Worm (Caenorhabditis elegans): ENCODE data around the gene str-135.

Gene str-135

DNA sequence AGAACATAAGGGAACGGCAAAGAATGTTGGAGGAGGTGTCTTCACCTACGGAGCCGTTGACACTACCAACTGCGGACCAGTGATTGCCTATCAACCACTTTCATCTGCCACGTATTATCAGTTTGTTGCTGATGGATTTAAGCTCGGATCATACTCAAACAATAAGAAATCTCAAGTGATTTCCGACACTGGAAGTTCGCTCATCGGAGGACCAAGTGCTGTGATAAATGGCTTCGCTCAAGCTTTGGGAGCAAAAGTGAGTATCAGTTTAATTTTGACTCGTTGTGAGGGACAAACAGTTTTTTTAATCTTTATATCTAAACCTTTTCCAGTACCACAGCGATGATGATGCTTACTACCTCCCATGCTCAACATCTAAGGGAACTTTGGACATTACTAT lies 9.3 kb downstream of the str-135 start:
- TF ChIP-seq unc-62 (GFP tag; optimal IDR thresholded peaks at IDR 0.05 in 1 of 2) (peak in 1 of 2 experiments; percentile 94), unc-62 (tag; optimal IDR thresholded peaks at IDR 0.05) (no peak), zip-2 (tag; optimal IDR thresholded peaks at IDR 0.05) (no peak)

DNA sequence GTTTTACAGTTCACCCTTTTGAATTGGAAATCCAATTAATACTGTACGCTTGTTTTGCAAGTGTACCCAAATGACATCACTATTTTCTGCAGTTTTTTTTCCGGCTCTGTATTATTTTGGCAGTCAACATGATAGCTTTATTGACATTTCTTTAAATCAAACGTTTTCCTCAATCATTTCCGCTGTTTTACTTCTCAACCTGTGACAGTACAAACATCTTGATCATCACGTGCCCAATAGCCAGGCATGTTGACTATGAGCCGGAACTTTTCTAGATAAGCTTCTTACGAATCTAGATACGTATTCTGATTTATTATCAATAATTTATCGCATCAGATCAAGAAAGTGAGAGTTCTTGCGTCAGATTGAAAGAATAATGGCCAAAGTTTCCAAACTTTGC lies 10.8 kb downstream of the str-135 start:
- TF ChIP-seq ceh-32 (tag; optimal IDR thresholded peaks at IDR 0.05; ENCODE audit: poor library complexity): no peak
- TF ChIP-seq lin-15B (tag; optimal IDR thresholded peaks at IDR 0.05): no peak
- TF ChIP-seq lin-1 (GFP tag; IDR thresholded peaks at IDR 0.05): peak; percentile 84
- no peak for TF ChIP-seq dpl-1 (GFP tag; optimal IDR thresholded peaks at IDR 0.05)
- peak; percentile 87 for TF ChIP-seq dve-1 (tag; optimal IDR thresholded peaks at IDR 0.05; ENCODE audit: insufficient read depth)
- peak in 1 of 2 experiments; percentile 19 for TF ChIP-seq hif-1 (tag; optimal IDR thresholded peaks at IDR 0.05)
- TF ChIP-seq ama-1 (optimal IDR thresholded peaks at IDR 0.05): no peak
- no peak for TF ChIP-seq daf-8 (GFP tag; IDR thresholded peaks at IDR 0.05)
- no peak for TF ChIP-seq nhr-28 (tag; optimal IDR thresholded peaks at IDR 0.05)
- TF ChIP-seq pha-4 (GFP tag; IDR thresholded peaks at IDR 0.05): peak; percentile 29; the same call in 1 of the 2 replicates
- no peak for TF ChIP-seq pha-4 (tag; optimal IDR thresholded peaks at IDR 0.05)
- TF ChIP-seq nhr-102 (tag; optimal IDR thresholded peaks at IDR 0.05): peak; percentile 53
- TF ChIP-seq hlh-11 (tag; optimal IDR thresholded peaks at IDR 0.05): peak; percentile 75
- TF ChIP-seq tra-1 (GFP tag; IDR thresholded peaks at IDR 0.05): peak; percentile 35; the same call in 1 of the 2 replicates
- TF ChIP-seq ceh-82 (tag; optimal IDR thresholded peaks at IDR 0.05): no peak
- TF ChIP-seq hlh-30 (tag; optimal IDR thresholded peaks at IDR 0.05; ENCODE audit: insufficient read depth): peak; percentile 47
- TF ChIP-seq dmd-6 (GFP tag; IDR thresholded peaks at IDR 0.05): peak; percentile 84
- no peak for TF ChIP-seq zip-2 (tag; optimal IDR thresholded peaks at IDR 0.05)
- no peak for TF ChIP-seq nhr-76 (tag; optimal IDR thresholded peaks at IDR 0.05)
- no peak for TF ChIP-seq mes-2 (tag; optimal IDR thresholded peaks at IDR 0.05; ENCODE audit: poor library complexity, severe bottlenecking)
- no peak for TF ChIP-seq R02D3.7 (tag; optimal IDR thresholded peaks at IDR 0.05)
- peak; percentile 50; the same call in 1 of the 2 replicates for TF ChIP-seq php-3 (GFP tag; IDR thresholded peaks at IDR 0.05)
- peak in 1 of 2 experiments; percentile 53 for TF ChIP-seq daf-16 (GFP tag; optimal IDR thresholded peaks at IDR 0.05)
- peak; percentile 82 for TF ChIP-seq daf-16 (tag; optimal IDR thresholded peaks at IDR 0.05)
- TF ChIP-seq nhr-48 (tag; optimal IDR thresholded peaks at IDR 0.05): peak; percentile 73

DNA sequence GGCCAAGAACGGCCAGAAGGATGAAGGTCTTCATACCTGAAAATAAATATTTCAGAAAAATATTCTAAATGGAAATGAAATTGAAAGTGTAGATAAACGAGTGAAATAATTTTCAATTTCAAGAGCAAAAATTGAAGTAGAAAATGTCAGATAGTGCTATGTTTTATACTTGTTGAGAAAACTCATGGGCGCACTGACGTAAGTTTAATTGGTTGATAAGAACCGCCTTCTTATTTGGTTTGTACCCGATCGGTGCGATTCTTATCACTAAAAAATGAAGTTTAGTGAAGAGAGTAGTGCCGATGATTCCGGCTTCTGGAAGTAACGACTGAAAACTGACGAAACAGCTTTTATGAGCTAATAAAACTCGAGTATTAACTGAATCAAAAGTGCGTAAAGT lies 11.8 kb downstream of the str-135 start, which contains the start of the genes asp-6 and asp-12:
TSS of gene asp-6 (minus strand) at position 36 of the 400 bp plus-strand sequence.
TSS of gene asp-12 (plus strand) at position 309 of the 400 bp plus-strand sequence.
- TF ChIP-seq nhr-102 (tag; optimal IDR thresholded peaks at IDR 0.05) (no peak), nhr-6 (tag; optimal IDR thresholded peaks at IDR 0.05) (no peak), daf-8 (GFP tag; IDR thresholded peaks at IDR 0.05) (no peak), fos-1 (tag; optimal IDR thresholded peaks at IDR 0.05) (no peak), mdt-29 (GFP tag; IDR thresholded peaks at IDR 0.05) (peak; percentile 28; the same call in 1 of the 2 replicates), lin-15B (tag; optimal IDR thresholded peaks at IDR 0.05) (no peak), daf-16 (GFP tag; optimal IDR thresholded peaks at IDR 0.05) (no peak), daf-16 (tag; optimal IDR thresholded peaks at IDR 0.05) (peak; percentile 64), nhr-48 (tag; optimal IDR thresholded peaks at IDR 0.05) (peak; percentile 29), unc-62 (GFP tag; optimal IDR thresholded peaks at IDR 0.05 in 1 of 2) (peak in 1 of 2 experiments; percentile 12), unc-62 (tag; optimal IDR thresholded peaks at IDR 0.05) (no peak), hif-1 (tag; optimal IDR thresholded peaks at IDR 0.05) (no peak), nhr-77 (tag; optimal IDR thresholded peaks at IDR 0.05) (peak; percentile 78), lsy-2 (tag; optimal IDR thresholded peaks at IDR 0.05) (no peak), Y75B8A.6 (GFP tag; IDR thresholded peaks at IDR 0.05) (0 out of 2 replicates have a peak, but pooled peaks have one; percentile 6), nhr-111 (GFP tag; optimal IDR thresholded peaks at IDR 0.05) (no peak), lir-3 (tag; optimal IDR thresholded peaks at IDR 0.05) (no peak), nhr-28 (tag; optimal IDR thresholded peaks at IDR 0.05) (peak; percentile 80), dmd-9 (GFP tag; IDR thresholded peaks at IDR 0.05) (no peak), lim-7 (GFP tag; IDR thresholded peaks at IDR 0.05) (no peak), ctbp-1 (GFP tag; IDR thresholded peaks at IDR 0.05) (no peak), pqm-1 (tag; optimal IDR thresholded peaks at IDR 0.05) (peak; percentile 59), hlh-11 (tag; optimal IDR thresholded peaks at IDR 0.05) (peak; percentile 69), dmd-6 (GFP tag; IDR thresholded peaks at IDR 0.05) (peak; percentile 84), dve-1 (tag; optimal IDR thresholded peaks at IDR 0.05; ENCODE audit: insufficient read depth) (peak; percentile 59), zfp-3 (GFP tag; conservative IDR thresholded peaks at IDR 0.05) (no peak), ZK546.5 (tag; optimal IDR thresholded peaks at IDR 0.05) (no peak), php-3 (GFP tag; IDR thresholded peaks at IDR 0.05) (peak; percentile 80), saeg-2 (GFP tag; IDR thresholded peaks at IDR 0.05) (no peak), nhr-42 (GFP tag; IDR thresholded peaks at IDR 0.05) (no peak), mxl-3 (GFP tag; optimal IDR thresholded peaks at IDR 0.05) (no peak), ceh-62 (tag; optimal IDR thresholded peaks at IDR 0.05) (no peak), mes-2 (tag; optimal IDR thresholded peaks at IDR 0.05; ENCODE audit: poor library complexity, severe bottlenecking) (peak; percentile 28), mdl-1 (tag; optimal IDR thresholded peaks at IDR 0.05) (no peak)

Measured in whole organism, L4 larva.